Fruit fly (Drosophila melanogaster) whole organism: Measurements from ENCODE around the gene Cdc14.

ENCODE experiments used
- CG8478 ChIP-seq: fragments of >200 bp; optimal IDR thresholded peaks from 2 replicates; lab custom pipeline; 2018; ENCODE audit warnings: inconsistent platforms
- Dll ChIP-seq: fragments of >200 bp; optimal IDR thresholded peaks from 2 replicates; lab custom pipeline; 2017
- EcR ChIP-seq, 2 experiments: fragments of >200 bp; optimal IDR thresholded peaks; 2 replicates each; lab custom pipeline; 2017; ENCODE audit warnings: missing biosample characterization in 2 of 2, missing genetic modification characterization in 2 of 2, missing genetic modification reagents in 2 of 2
- pan ChIP-seq: fragments of >200 bp; optimal IDR thresholded peaks from 2 replicates; lab custom pipeline; 2017
- psq ChIP-seq: fragments of >200 bp; optimal IDR thresholded peaks from 2 replicates; lab custom pipeline; 2017
- usp ChIP-seq: fragments of >200 bp; optimal IDR thresholded peaks from 2 replicates; lab custom pipeline; 2017; ENCODE audit warnings: missing biosample characterization, missing genetic modification characterization, mixed read lengths

Gene Cdc14

DNA sequence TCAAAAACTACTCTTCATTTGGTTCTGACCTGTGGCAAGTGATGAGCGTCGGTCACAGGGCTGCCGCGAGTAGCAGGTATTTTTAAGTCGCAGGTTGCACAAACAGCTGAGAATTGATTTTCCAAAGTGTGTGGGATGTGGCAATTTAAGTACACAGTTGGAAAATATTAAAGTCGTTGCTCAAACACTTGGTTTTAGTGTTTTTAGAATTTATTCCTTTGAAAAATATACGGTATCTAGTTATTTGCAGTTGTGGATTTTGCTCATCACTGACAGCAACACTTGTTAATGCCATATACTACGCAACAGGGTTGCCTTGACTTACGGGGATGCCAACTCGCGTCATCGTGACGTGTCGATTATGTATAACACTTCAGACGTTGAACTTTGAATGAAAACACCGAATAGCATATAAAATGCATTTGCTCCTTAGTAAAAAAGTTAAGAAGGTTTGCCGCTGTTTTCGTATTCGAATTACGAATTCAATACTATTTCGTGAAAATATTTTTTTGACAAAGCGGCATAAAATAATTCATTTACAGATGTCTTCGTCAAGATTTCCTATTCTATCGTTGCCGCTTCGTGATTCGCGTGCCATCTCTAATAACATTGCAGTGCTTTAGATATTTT lies 10.6 kb downstream of the Cdc14 start, which contains the start of the genes Herp and r2d2:
Herp (minus strand) TSS at position 255 of the 630 bp plus-strand sequence.
r2d2 (plus strand) TSS at position 344 of the 630 bp plus-strand sequence.
- TF ChIP-seq pan (lab: Kevin White, UChicago) (no peak), EcR (GFP tag; optimal IDR thresholded peaks at IDR 0.05; lab: Kevin White, UChicago) (peak in 1 of 2 experiments; percentile 27)

DNA sequence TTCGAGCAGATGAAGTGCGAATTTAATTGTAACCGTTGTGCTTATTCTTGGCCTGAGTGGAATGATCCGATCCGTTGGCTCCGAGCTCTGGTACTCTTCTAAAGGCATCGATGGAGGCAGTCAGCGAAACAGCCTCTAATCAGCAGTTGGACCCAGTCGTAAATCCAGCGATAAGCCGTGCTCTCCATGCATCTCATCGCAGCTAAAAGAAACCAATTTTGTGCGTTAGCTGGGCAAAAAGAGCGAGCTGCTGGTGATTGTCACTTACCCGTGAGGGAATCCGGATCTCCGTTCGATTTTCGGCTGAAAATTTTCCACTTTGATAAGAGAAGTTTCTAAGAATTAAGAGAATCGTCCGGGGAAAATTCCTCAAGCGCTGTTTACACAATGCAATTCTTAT lies 14.6 kb downstream of the Cdc14 start, which contains the start of gene LKRSDH:
LKRSDH (minus strand) TSS at position 101 of the 400 bp plus-strand sequence.
- TF ChIP-seq Dll (lab: Kevin White, UChicago) (no peak), usp (GFP tag; lab: Kevin White, UChicago) (no peak), psq (no peak), pan (lab: Kevin White, UChicago) (no peak), EcR (GFP tag; optimal IDR thresholded peaks at IDR 0.05; lab: Kevin White, UChicago) (no peak), CG8478 (lab: Kevin White, UChicago) (no peak)

DNA sequence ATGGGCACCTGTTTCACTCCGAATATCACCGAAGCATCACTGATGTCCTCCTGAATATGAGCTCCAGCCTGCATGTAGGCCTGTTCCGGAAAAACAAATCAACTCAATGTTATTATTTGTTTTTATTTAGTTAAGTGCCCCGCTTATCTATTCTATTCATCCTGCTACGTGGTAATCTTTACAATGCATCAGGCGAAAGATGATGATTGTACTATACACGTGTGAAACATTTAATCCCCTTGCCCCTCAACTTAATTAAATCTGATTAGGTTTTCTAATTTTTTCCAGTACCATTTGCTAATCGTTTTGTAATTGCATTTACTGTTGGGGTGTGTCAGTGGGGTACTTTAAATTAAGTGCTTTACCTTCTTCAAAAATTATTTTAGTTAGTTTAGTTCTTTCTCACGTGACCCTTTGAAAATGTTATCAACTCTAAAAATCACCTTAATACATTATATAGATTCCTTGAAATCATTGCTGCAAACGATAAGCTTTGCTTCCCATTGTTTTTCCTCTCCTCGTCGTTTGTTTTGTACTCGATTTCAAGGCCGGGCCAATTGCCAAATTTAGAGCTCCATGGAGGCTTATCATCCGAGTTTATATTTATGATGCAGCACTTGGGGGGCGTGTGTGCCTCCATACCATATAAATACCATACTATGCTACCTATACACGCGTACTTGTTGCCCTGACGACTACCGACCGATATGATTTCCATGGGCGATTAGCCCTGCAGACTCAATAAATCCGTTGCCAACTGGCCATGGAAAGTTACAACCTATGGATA lies 15.6 kb downstream of the Cdc14 start:
- TF ChIP-seq EcR (GFP tag; optimal IDR thresholded peaks at IDR 0.05; lab: Kevin White, UChicago) (no peak), usp (GFP tag; lab: Kevin White, UChicago) (no peak), psq (no peak), Dll (lab: Kevin White, UChicago) (no peak)

DNA sequence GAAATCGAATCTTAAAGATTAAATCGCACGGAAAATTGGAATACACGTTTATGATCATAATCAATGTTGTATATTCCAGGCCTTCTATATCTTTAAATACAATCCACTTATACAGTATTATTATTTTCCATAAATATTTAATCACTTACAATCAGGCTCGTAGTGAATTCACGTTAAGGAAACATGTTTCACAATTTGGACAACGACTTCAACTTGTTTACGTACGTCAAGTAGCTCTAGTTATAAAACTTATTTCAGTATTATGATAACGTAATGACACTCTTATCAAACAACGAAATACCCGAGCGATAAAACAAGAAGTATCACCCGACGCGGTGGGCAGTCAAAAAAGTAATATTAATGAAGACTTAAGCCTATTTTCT lies 19.2 kb downstream of the Cdc14 start:
- TF ChIP-seq psq (no peak), usp (GFP tag; lab: Kevin White, UChicago) (no peak), EcR (GFP tag; optimal IDR thresholded peaks at IDR 0.05; lab: Kevin White, UChicago) (no peak), Dll (lab: Kevin White, UChicago) (no peak), pan (lab: Kevin White, UChicago) (no peak), CG8478 (lab: Kevin White, UChicago) (no peak)

DNA sequence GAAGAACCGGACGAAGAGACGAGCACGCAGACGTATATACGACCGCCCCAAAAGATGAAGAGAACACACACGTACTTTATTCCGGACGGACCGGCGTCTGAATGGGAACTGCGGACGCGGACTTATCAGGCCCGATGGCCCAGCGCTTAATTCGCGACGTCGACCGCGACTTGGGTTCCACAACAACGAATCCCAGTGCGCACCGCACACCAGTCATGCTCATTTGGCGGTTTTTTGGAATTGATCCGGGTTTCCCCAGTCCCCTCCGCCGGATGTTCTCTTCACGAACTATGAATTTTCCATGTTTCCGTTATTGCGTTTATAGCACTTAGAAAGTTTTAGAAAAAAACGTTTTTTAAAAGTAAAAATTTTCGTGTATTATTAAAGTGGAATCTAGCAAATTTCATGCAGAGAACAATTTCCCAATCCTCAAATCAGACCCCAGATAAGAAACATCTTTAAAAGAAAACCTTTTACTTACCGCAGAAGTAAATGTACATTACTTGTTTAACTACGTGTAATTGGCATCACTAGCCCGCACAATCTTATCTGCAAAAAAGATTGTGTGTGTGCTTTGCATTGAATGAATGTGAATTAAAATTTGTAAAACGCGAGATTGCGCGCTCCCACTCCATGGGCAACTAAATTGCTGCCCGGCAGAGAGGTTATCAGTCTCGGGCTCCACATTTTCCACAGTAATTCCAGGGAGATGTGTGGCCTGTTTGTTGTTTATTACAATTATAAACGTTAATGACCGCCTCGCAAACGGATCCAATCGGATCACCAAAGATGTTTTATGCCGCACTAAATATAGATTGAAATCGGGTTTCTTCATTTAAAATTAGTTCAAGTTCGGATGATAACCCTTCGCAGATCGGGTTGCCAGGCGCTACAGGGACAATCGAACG lies 19.8 kb downstream of the Cdc14 start, which contains the start of gene CG7149:
CG7149 (minus strand) TSS at position 110 of the 908 bp plus-strand sequence.
- no peak for TF ChIP-seq EcR (GFP tag; optimal IDR thresholded peaks at IDR 0.05; lab: Kevin White, UChicago)

DNA sequence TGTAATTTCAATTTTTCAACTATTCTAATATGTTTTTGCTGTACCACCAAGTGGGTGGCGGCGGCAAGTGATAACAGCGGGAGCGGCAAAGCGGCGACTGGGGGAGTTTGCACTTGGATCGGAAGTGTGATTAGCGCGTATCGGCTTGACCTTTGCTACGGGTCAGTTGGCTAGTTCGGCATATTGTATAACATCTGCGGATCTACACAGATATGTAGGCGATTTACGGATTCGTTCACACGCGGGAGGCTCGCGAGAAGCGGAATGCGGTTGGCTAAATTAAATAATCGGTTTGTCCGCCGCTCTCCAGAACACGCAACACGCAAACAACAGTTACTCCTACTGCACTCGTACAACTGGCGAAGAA lies 20.4 kb downstream of the Cdc14 start:
- TF ChIP-seq Dll (lab: Kevin White, UChicago) = no peak
- TF ChIP-seq psq = no peak
- no peak for TF ChIP-seq CG8478 (lab: Kevin White, UChicago)
- TF ChIP-seq usp (GFP tag; lab: Kevin White, UChicago) = no peak
- TF ChIP-seq EcR (GFP tag; optimal IDR thresholded peaks at IDR 0.05; lab: Kevin White, UChicago) = no peak
- TF ChIP-seq pan (lab: Kevin White, UChicago) = no peak

DNA sequence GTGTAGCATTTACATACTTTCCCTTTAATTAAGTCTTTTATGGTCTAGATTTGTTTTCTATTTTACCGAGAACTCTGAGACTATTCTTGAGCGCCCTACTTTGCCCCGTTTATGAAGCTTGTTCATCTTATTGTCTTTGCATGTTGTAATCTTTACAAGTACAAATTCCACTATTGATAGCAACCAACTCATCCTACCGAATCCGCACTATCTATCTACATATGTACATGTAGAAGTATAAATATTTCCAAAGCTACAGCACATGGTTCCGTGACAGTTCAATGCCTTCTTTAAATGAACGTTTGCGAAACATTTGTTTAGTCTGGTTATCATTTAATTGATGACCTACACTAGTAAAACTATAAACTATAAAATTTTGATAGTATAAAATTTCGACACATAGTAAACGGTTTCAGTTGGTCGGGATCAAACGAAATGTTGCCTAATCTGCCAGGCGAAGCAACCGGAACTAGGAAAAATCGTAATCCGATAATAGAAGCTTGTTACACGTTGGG lies 21.5 kb downstream of the Cdc14 start:
- TF ChIP-seq EcR (GFP tag; optimal IDR thresholded peaks at IDR 0.05; lab: Kevin White, UChicago) (no peak), pan (lab: Kevin White, UChicago) (no peak), psq (no peak), Dll (lab: Kevin White, UChicago) (no peak), usp (GFP tag; lab: Kevin White, UChicago) (no peak), CG8478 (lab: Kevin White, UChicago) (no peak)

DNA sequence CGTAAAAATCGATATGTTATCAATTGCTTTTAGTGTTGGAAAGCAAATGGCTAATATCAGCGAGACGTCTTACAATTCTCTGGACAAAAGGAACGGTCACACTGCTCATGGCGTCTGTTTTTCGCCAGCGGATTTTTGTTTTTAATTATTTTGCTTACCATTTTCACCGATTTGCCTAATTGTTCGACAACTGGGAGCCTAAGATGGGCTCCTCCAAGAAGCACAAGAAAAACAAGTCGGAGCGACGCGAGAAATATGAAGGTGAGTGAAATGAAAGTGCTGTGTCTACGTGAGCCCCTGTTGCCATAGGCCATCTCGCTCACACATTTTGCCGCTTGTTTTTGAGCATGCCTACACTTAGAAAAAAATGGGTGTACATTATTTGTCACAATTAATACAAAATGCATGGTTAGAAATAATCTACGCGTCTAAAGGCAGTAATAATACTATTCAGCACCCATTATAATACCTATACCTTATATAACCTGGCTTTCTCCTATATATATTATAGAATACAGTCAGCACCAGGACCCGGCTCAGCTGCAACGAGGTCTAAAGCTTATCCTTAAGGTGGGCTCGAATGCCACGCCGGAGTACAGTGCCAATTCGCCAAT lies 27.6 kb downstream of the Cdc14 start, which contains the start of gene Brd7-9:
Brd7-9 (plus strand) TSS at position 78 of the 614 bp plus-strand sequence.
- TF ChIP-seq CG8478 (lab: Kevin White, UChicago) (no peak), pan (lab: Kevin White, UChicago) (no peak), Dll (lab: Kevin White, UChicago) (no peak), psq (no peak), EcR (GFP tag; optimal IDR thresholded peaks at IDR 0.05; lab: Kevin White, UChicago) (no peak), usp (GFP tag; lab: Kevin White, UChicago) (no peak)

DNA sequence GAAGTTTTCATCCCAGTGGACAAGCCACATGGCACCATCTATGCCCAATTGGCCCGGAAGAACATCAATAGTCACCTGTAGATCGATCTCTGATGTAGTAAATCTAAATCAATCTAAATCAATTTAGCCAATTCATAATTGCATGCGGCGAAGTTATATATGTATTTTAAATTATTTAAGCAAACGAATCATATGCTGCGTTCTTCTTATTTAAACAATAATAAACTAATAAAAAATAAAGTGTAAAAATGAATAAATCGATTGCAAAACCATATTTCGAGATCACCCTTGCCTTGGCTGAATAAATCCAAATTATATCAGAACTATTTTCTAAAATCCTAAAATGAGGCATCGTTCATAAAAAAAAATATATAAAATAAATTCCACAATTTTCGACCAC lies 29.3 kb downstream of the Cdc14 start, which contains the start of gene CG7164:
CG7164 (plus strand) TSS at position 301 of the 400 bp plus-strand sequence.
- TF ChIP-seq pan (lab: Kevin White, UChicago) (no peak), EcR (GFP tag; optimal IDR thresholded peaks at IDR 0.05; lab: Kevin White, UChicago) (no peak)

DNA sequence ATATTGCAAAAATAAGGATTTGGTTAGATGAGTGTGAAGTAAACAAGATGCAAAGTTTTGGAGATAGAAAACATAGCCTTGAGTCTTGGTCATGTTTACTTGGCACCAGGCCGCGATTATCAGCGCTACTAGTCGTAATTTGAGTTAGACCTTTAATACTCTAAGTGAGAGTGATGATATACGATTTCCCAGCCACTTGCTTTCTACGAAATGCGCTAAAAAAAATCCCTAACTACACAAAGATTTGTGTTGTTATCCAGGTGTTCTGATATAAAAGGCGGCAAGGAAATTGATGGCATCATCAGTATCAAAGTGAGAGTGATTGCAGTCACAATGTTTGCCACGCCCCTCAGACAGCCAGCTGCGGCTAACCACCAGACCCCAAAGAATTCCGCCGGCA lies 30.7 kb downstream of the Cdc14 start, which contains the start of gene Uro:
Uro (plus strand) TSS at position 301 of the 400 bp plus-strand sequence.
- TF ChIP-seq usp (GFP tag; lab: Kevin White, UChicago) (no peak), Dll (lab: Kevin White, UChicago) (no peak), CG8478 (lab: Kevin White, UChicago) (no peak), EcR (GFP tag; optimal IDR thresholded peaks at IDR 0.05; lab: Kevin White, UChicago) (no peak)
